Worm (Caenorhabditis elegans) whole organism, L4 larva: ENCODE measurements around the gene T27E7.9.
A peak's percentile ranks its signal among the peaks of the same experiment; 100 is the strongest.

ENCODE experiments used
- ctbp-1 ChIP-seq: fragments of 200-800 bp; sonication (Bioruptor generic); IDR thresholded peaks from 2 replicates; pipeline ENCODE4 v1.3.6; 2022; ENCODE audit warnings: missing genetic modification reagents, missing genetic modification characterization, missing compliant biosample characterization
- fkh-10 ChIP-seq: fragments of 150-350 bp; optimal IDR thresholded peaks from 2 replicates; lab custom pipeline; 2014; ENCODE audit warnings: missing biosample characterization, missing genetic modification reagents, missing genetic modification characterization
- lin-13 ChIP-seq: fragments of 150-350 bp; optimal IDR thresholded peaks from 2 replicates; lab custom pipeline; 2014; ENCODE audit warnings: missing biosample characterization, missing genetic modification reagents, missing genetic modification characterization
- lin-15B ChIP-seq: fragments of 150-350 bp; sonication (generic microtip); optimal IDR thresholded peaks from 3 replicates; lab custom pipeline; 2014; ENCODE audit warnings: missing biosample characterization, missing genetic modification characterization
- nhr-10 ChIP-seq: fragments of 150-350 bp; optimal IDR thresholded peaks from 2 replicates; lab custom pipeline; 2014; ENCODE audit warnings: missing biosample characterization, missing genetic modification characterization
- unc-39 ChIP-seq: sonication (generic microtip); optimal IDR thresholded peaks from 2 replicates; lab custom pipeline; 2017; ENCODE audit warnings: missing biosample characterization, missing genetic modification characterization
- ztf-11 ChIP-seq: fragments of 150-350 bp; optimal IDR thresholded peaks from 2 replicates; lab custom pipeline; 2014; ENCODE audit warnings: missing biosample characterization, missing genetic modification characterization

- TF ChIP-seq lin-13: peak; percentile 44
- no peak for TF ChIP-seq ctbp-1
- no peak for TF ChIP-seq unc-39
- TF ChIP-seq lin-15B: no peak
- no peak for TF ChIP-seq fkh-10 (GFP tag; lab: Kevin White, UChicago)
- TF ChIP-seq nhr-10 (tag; lab: Kevin White, UChicago): peak; percentile 95
- TF ChIP-seq ztf-11 (tag; lab: Kevin White, UChicago): no peak
Measured at ce11 chrIV:14594249-14594648, 45.0 kb upstream of the T27E7.9 start.
